Worm (Caenorhabditis elegans) whole organism, L2 larva: ENCODE measurements around the gene slo-2.

Experiments
- egl-27 ChIP-seq: sonication (generic microtip); optimal IDR thresholded peaks from 3 replicates; lab custom pipeline; 2017; ENCODE audit warnings: missing biosample characterization, missing genetic modification reagents, missing genetic modification characterization
- fos-1 ChIP-seq: fragments of 150-350 bp; optimal IDR thresholded peaks from 2 replicates; lab custom pipeline; 2014; ENCODE audit warnings: missing biosample characterization, missing genetic modification characterization
- lin-11 ChIP-seq: fragments of 150-350 bp; sonication (generic microtip); optimal IDR thresholded peaks from 2 replicates; lab custom pipeline; 2014; ENCODE audit warnings: missing biosample characterization, missing genetic modification characterization, inconsistent platforms, mixed read lengths
- lin-39 ChIP-seq: fragments of 150-350 bp; optimal IDR thresholded peaks from 2 replicates; lab custom pipeline; 2014; ENCODE audit warnings: missing biosample characterization, missing genetic modification reagents, missing genetic modification characterization
- nhr-237 ChIP-seq: fragments of 150-350 bp; optimal IDR thresholded peaks from 2 replicates; lab custom pipeline; 2014; ENCODE audit warnings: missing biosample characterization, missing genetic modification characterization
- peb-1 ChIP-seq: fragments of 150-350 bp; optimal IDR thresholded peaks from 2 replicates; lab custom pipeline; 2014; ENCODE audit warnings: missing biosample characterization, missing genetic modification characterization
- unc-62 ChIP-seq: fragments of 150-350 bp; optimal IDR thresholded peaks from 2 replicates; lab custom pipeline; 2014; ENCODE audit warnings: missing biosample characterization, missing genetic modification reagents, missing genetic modification characterization

DNA sequence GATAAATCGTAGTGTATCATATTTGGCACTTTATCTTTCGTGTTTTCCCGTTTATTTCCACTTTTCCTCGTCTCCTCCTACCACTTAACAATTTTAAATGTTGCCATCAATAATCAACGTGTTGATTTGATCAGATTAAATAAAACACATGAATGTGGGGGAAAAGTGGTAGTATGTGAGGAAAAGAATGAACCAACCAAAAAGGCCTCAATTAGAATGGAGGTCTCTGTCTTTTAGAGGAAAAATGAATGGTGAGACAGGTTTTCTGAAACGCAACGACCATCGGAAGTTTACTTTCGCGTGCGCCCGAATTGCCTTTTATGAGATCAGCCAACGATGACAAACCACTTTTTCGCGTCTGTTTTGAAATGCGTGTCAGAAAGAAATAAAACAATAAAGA, 46.6 kb upstream of the slo-2 start:
- TF ChIP-seq fos-1 (tag; lab: Kevin White, UChicago), result no peak
- TF ChIP-seq unc-62 (GFP tag; lab: Kevin White, UChicago), result no peak
- TF ChIP-seq lin-11, result no peak
- no peak for TF ChIP-seq peb-1 (tag; lab: Kevin White, UChicago)
- no peak for TF ChIP-seq egl-27 (tag; lab: Kevin White, UChicago)
- no peak for TF ChIP-seq nhr-237 (tag; lab: Kevin White, UChicago)
- TF ChIP-seq lin-39 (tag; lab: Kevin White, UChicago), result no peak
